Fruit fly (Drosophila melanogaster) whole organism, embryonic: ENCODE measurements around the gene GCS2beta.
A peak's percentile ranks its signal among the peaks of the same experiment; 100 is the strongest.

Experiments
- Adf1 ChIP-seq: fragments of 200-800 bp; sonication (Bioruptor generic); IDR thresholded peaks from 2 replicates; pipeline ENCODE4 v1.3.6; 2022; ENCODE audit warnings: missing biosample characterization, missing genetic modification characterization
- Awh ChIP-seq: fragments of 200-800 bp; sonication (Bioruptor generic); IDR thresholded peaks from 2 replicates; pipeline ENCODE4, ENCODE4 v1.3.6; 2022; ENCODE audit warnings: missing biosample characterization, missing genetic modification characterization
- BEAF-32 ChIP-seq: fragments of 200-800 bp; sonication (Bioruptor generic); optimal IDR thresholded peaks from 3 replicates; lab custom pipeline; 2017; ENCODE audit warnings: missing biosample characterization, missing genetic modification characterization, mild to moderate bottlenecking, moderate library complexity, missing genetic modification reagents
- Bdp1 ChIP-seq: fragments of 200-800 bp; sonication (Bioruptor generic); optimal IDR thresholded peaks from 3 replicates; lab custom pipeline; 2016; ENCODE audit warnings: missing biosample characterization, missing genetic modification characterization
- BtbVII ChIP-seq: fragments of 200-800 bp; sonication (Bioruptor generic); optimal IDR thresholded peaks from 3 replicates; lab custom pipeline; 2017; ENCODE audit warnings: missing biosample characterization, mild to moderate bottlenecking, missing genetic modification characterization
- CG10267 ChIP-seq: fragments of 200-800 bp; sonication (Bioruptor generic); optimal IDR thresholded peaks from 2 replicates; lab custom pipeline; 2018; ENCODE audit warnings: missing biosample characterization, mild to moderate bottlenecking, missing genetic modification characterization, moderate library complexity
- CG11093 ChIP-seq: fragments of 200-800 bp; sonication (Bioruptor generic); IDR thresholded peaks from 3 replicates; pipeline ENCODE4 v1.3.6; 2022; ENCODE audit warnings: missing biosample characterization, missing genetic modification characterization
- CG12744 ChIP-seq: fragments of 200-800 bp; sonication (Bioruptor generic); optimal IDR thresholded peaks from 2 replicates; lab custom pipeline; 2016; ENCODE audit warnings: missing biosample characterization, missing genetic modification characterization
- CG12942 ChIP-seq: fragments of 200-800 bp; sonication (Bioruptor generic); optimal IDR thresholded peaks from 3 replicates; lab custom pipeline; 2016; ENCODE audit warnings: missing biosample characterization, missing genetic modification characterization
- CG13123 ChIP-seq: fragments of 200-800 bp; sonication (Bioruptor generic); optimal IDR thresholded peaks from 2 replicates; lab custom pipeline; 2016; ENCODE audit warnings: missing biosample characterization, missing genetic modification characterization
- CG14441 ChIP-seq: fragments of 200-800 bp; sonication (Bioruptor generic); IDR thresholded peaks from 2 replicates; pipeline ENCODE4 v1.3.6; 2022; ENCODE audit warnings: missing biosample characterization, missing genetic modification characterization
- CG14667 ChIP-seq: fragments of 200-800 bp; sonication (Bioruptor generic); IDR thresholded peaks from 2 replicates; pipeline ENCODE4 v1.3.6; 2022; ENCODE audit warnings: missing biosample characterization, missing genetic modification characterization
- CG17359 ChIP-seq: fragments of 200-800 bp; sonication (Bioruptor generic); optimal IDR thresholded peaks from 3 replicates; lab custom pipeline; 2018; ENCODE audit warnings: missing biosample characterization, mild to moderate bottlenecking, missing genetic modification characterization, moderate library complexity
- CG2202 ChIP-seq: fragments of 200-800 bp; sonication (Bioruptor generic); optimal IDR thresholded peaks from 2 replicates; lab custom pipeline; 2018; ENCODE audit warnings: missing biosample characterization, mild to moderate bottlenecking, missing genetic modification characterization
- CG3995 ChIP-seq: fragments of 200-800 bp; sonication (Bioruptor generic); optimal IDR thresholded peaks from 3 replicates; lab custom pipeline; 2016; ENCODE audit warnings: missing biosample characterization, missing genetic modification characterization
- CG42726 ChIP-seq: fragments of 200-800 bp; sonication (Bioruptor generic); IDR thresholded peaks from 2 replicates; pipeline ENCODE4 v1.3.6; 2022; ENCODE audit warnings: missing biosample characterization, missing genetic modification characterization; ENCODE audit not compliant: partially characterized antibody
- CG6254 ChIP-seq: fragments of 200-800 bp; sonication (Bioruptor generic); optimal IDR thresholded peaks from 3 replicates; lab custom pipeline; 2017; ENCODE audit warnings: mild to moderate bottlenecking, missing biosample characterization, missing genetic modification reagents, missing genetic modification characterization
- CG6689 ChIP-seq: fragments of 200-800 bp; sonication (Bioruptor generic); IDR thresholded peaks from 2 replicates; pipeline ENCODE4 v1.3.6; 2022; ENCODE audit warnings: missing biosample characterization, missing genetic modification characterization
- CG8089 ChIP-seq: fragments of 200-800 bp; sonication (Bioruptor generic); optimal IDR thresholded peaks from 3 replicates; lab custom pipeline; 2016; ENCODE audit warnings: missing biosample characterization, missing genetic modification characterization
- CrebB ChIP-seq: fragments of 200-800 bp; sonication (Bioruptor generic); optimal IDR thresholded peaks from 3 replicates; lab custom pipeline; 2018; ENCODE audit warnings: missing biosample characterization, mild to moderate bottlenecking, missing genetic modification characterization
- D19A ChIP-seq: fragments of 200-800 bp; optimal IDR thresholded peaks from 3 replicates; lab custom pipeline; 2019; ENCODE audit warnings: missing biosample characterization, mild to moderate bottlenecking, missing genetic modification characterization, moderate library complexity
- Dbx ChIP-seq: fragments of 200-800 bp; sonication (Bioruptor generic); IDR thresholded peaks from 3 replicates; pipeline ENCODE4 v1.3.6; 2022; ENCODE audit warnings: missing biosample characterization, missing genetic modification characterization
- Dek ChIP-seq: fragments of 200-800 bp; sonication (Bioruptor generic); optimal IDR thresholded peaks from 3 replicates; lab custom pipeline; 2019; ENCODE audit warnings: missing biosample characterization, mild to moderate bottlenecking, missing genetic modification characterization, moderate library complexity
- Dip2 ChIP-seq: fragments of 200-800 bp; sonication (Bioruptor generic); IDR thresholded peaks from 2 replicates; pipeline ENCODE4 v1.3.6; 2022; ENCODE audit warnings: missing biosample characterization, missing genetic modification characterization
- Dref ChIP-seq: fragments of 200-800 bp; sonication (Bioruptor generic); IDR thresholded peaks from 2 replicates; pipeline ENCODE4 v1.3.6; 2022; ENCODE audit warnings: missing biosample characterization, missing genetic modification characterization
- Gug ChIP-seq: fragments of 200-800 bp; sonication (Bioruptor generic); IDR thresholded peaks from 4 replicates; pipeline ENCODE4 v1.3.6; 2022; ENCODE audit warnings: missing biosample characterization, missing genetic modification characterization
- Lpt ChIP-seq: fragments of >200 bp; optimal IDR thresholded peaks from 2 replicates; lab custom pipeline; 2018; ENCODE audit warnings: missing biosample characterization, missing genetic modification characterization
- MESR4 ChIP-seq: fragments of 200-800 bp; sonication (Bioruptor generic); optimal IDR thresholded peaks from 2 replicates; lab custom pipeline; 2018; ENCODE audit warnings: missing biosample characterization, mild to moderate bottlenecking, missing genetic modification characterization, moderate library complexity
- Neu2 ChIP-seq: fragments of 200-800 bp; sonication (Bioruptor generic); optimal IDR thresholded peaks from 3 replicates; lab custom pipeline; 2016; ENCODE audit warnings: missing biosample characterization, missing genetic modification characterization, borderline replicate concordance
- NfI ChIP-seq: fragments of 200-800 bp; sonication (Bioruptor generic); optimal IDR thresholded peaks from 3 replicates; lab custom pipeline; 2018; ENCODE audit warnings: missing biosample characterization, mild to moderate bottlenecking, missing genetic modification characterization, moderate library complexity
- TFAM ChIP-seq: fragments of 200-800 bp; sonication (Bioruptor generic); optimal IDR thresholded peaks from 2 replicates; lab custom pipeline; 2017; ENCODE audit warnings: missing biosample characterization, missing genetic modification characterization, inconsistent platforms
- Xrp1 ChIP-seq: fragments of 200-800 bp; sonication (Bioruptor generic); IDR thresholded peaks from 2 replicates; pipeline ENCODE4 v1.3.6; 2022; ENCODE audit warnings: missing biosample characterization, missing genetic modification characterization
- crc ChIP-seq: fragments of 200-800 bp; sonication (Bioruptor generic); optimal IDR thresholded peaks from 2 replicates; lab custom pipeline; 2016; ENCODE audit warnings: missing biosample characterization, missing genetic modification characterization
- fd3F ChIP-seq: fragments of 200-800 bp; sonication (Bioruptor generic); optimal IDR thresholded peaks from 2 replicates; lab custom pipeline; 2018; ENCODE audit warnings: missing biosample characterization, mild to moderate bottlenecking, missing genetic modification characterization, moderate library complexity
- gem ChIP-seq: fragments of 200-800 bp; sonication (Bioruptor generic); optimal IDR thresholded peaks from 2 replicates; lab custom pipeline; 2019; ENCODE audit warnings: missing biosample characterization, mild to moderate bottlenecking, missing genetic modification characterization, moderate library complexity
- gfzf ChIP-seq: fragments of 200-800 bp; sonication (Bioruptor generic); optimal IDR thresholded peaks from 2 replicates; lab custom pipeline; 2016; ENCODE audit warnings: missing biosample characterization, mild to moderate bottlenecking, missing genetic modification characterization, moderate library complexity
- insv ChIP-seq, 2 experiments: fragments of 200-800 bp; sonication (Bioruptor generic); optimal IDR thresholded peaks; 3 replicates each; lab custom pipeline; 2016 to 2018; ENCODE audit warnings: missing biosample characterization in 2 of 2, missing genetic modification characterization in 2 of 2
- jing ChIP-seq: fragments of 200-800 bp; sonication (Bioruptor generic); optimal IDR thresholded peaks from 2 replicates; lab custom pipeline; 2018; ENCODE audit warnings: missing biosample characterization, mild to moderate bottlenecking, missing genetic modification characterization
- lilli ChIP-seq: fragments of 200-800 bp; sonication (Bioruptor generic); optimal IDR thresholded peaks from 3 replicates; lab custom pipeline; 2016; ENCODE audit warnings: missing biosample characterization, missing genetic modification characterization
- nau ChIP-seq: fragments of 200-800 bp; sonication (Bioruptor generic); optimal IDR thresholded peaks from 3 replicates; lab custom pipeline; 2017; ENCODE audit warnings: missing biosample characterization, mild to moderate bottlenecking, missing genetic modification characterization, missing genetic modification reagents
- otp ChIP-seq: fragments of 200-800 bp; sonication (Bioruptor generic); IDR thresholded peaks from 3 replicates; pipeline ENCODE4, ENCODE4 v1.3.6; 2022; ENCODE audit warnings: missing biosample characterization, missing genetic modification characterization
- row ChIP-seq: fragments of 200-800 bp; sonication (Bioruptor generic); IDR thresholded peaks from 3 replicates; pipeline ENCODE4 v1.3.6; 2022; ENCODE audit warnings: missing biosample characterization, missing genetic modification characterization
- salm ChIP-seq: fragments of 200-800 bp; sonication (Bioruptor generic); optimal IDR thresholded peaks from 2 replicates; lab custom pipeline; 2018; ENCODE audit warnings: missing biosample characterization, mild to moderate bottlenecking, missing genetic modification characterization
- sisA ChIP-seq: fragments of 200-800 bp; sonication (Bioruptor generic); IDR thresholded peaks from 2 replicates; pipeline ENCODE4 v1.3.6; 2022; ENCODE audit warnings: missing biosample characterization, missing genetic modification characterization
- sob ChIP-seq: fragments of 200-800 bp; sonication (Bioruptor generic); IDR thresholded peaks from 2 replicates; pipeline ENCODE4 v1.3.6; 2022; ENCODE audit warnings: missing biosample characterization, missing genetic modification characterization
- tll ChIP-seq, 2 experiments: fragments of 200-800 bp in 1 of 2; fragments of >200 bp in 1 of 2; sonication (Bioruptor generic) in 1 of 2; optimal IDR thresholded peaks; 2 replicates each; lab custom pipeline; 2017 to 2019; ENCODE audit warnings: missing biosample characterization in 2 of 2, missing genetic modification characterization in 2 of 2, mild to moderate bottlenecking in 1 of 2, moderate library complexity in 1 of 2
- unpg ChIP-seq: fragments of 200-800 bp; sonication (Bioruptor generic); optimal IDR thresholded peaks from 3 replicates; lab custom pipeline; 2018; ENCODE audit warnings: missing biosample characterization, mild to moderate bottlenecking, missing genetic modification characterization, moderate library complexity
- wek ChIP-seq: fragments of 200-800 bp; sonication (Bioruptor generic); optimal IDR thresholded peaks from 3 replicates; lab custom pipeline; 2018; ENCODE audit warnings: missing biosample characterization, mild to moderate bottlenecking, missing genetic modification characterization, moderate library complexity
- zf30C ChIP-seq: fragments of 200-800 bp; sonication (Bioruptor generic); optimal IDR thresholded peaks from 3 replicates; lab custom pipeline; 2018; ENCODE audit warnings: missing biosample characterization, mild to moderate bottlenecking, missing genetic modification characterization

GCS2beta gene

DNA sequence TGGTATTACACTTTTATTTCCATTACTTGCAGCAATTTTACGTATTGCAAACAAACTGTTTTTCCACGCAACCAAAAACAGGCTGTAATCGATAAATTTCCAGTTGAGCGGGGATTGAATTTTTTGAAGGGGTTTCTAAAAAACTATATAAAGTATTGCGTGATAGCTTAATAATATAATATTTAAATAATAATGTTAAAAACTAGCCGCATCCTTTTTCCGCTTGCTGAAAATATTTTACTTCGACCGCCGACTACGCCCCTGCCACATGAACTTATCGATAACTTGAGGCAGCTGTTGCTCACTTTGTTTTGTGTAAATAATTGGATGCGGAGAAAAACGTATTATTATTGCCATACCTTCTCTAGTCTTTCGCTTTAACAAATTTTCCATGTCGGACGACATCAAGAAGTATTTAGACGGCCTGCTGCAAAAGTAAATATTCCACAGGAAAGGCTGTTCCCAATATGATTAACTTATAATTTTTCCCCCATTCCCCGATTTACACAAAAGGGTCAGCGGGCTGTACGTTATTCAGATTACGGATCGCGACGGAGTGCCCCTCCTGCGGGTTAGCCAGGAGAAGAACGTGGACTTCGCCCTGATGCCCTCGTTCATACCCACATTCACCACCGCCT lies 3.0 kb downstream of the GCS2beta start, which contains the start of the genes fws and Lamtor3 (continued):
- TF ChIP-seq Xrp1 (GFP tag; lab: Robert Waterston, UW): peak; percentile 99
- peak; percentile 74 for TF ChIP-seq CG12744 (GFP tag; lab: Kevin White, UChicago)
- peak; percentile 91 for TF ChIP-seq CG10267 (tag; lab: Kevin White, UChicago)
- TF ChIP-seq BEAF-32 (GFP tag; lab: Kevin White, UChicago): peak; percentile 51
- TF ChIP-seq MESR4 (GFP tag; lab: Kevin White, UChicago): peak; percentile 79
- TF ChIP-seq Gug (GFP tag; lab: Robert Waterston, UW): peak; percentile 99
- peak; percentile 95 for TF ChIP-seq CrebB (tag; lab: Kevin White, UChicago)
- TF ChIP-seq sob (GFP tag; lab: Robert Waterston, UW): peak; percentile 99
- peak; percentile 98 for TF ChIP-seq fd3F (GFP tag; lab: Kevin White, UChicago)
- peak; percentile 93 for TF ChIP-seq D19A (tag; lab: Kevin White, UChicago)
- peak; percentile 99 for TF ChIP-seq Awh (GFP tag; lab: Robert Waterston, UW)
- TF ChIP-seq CG13123 (GFP tag; lab: Kevin White, UChicago): peak; percentile 88
- TF ChIP-seq nau (GFP tag; lab: Kevin White, UChicago): peak; percentile 96
- peak; percentile 99 for TF ChIP-seq row (GFP tag; lab: Robert Waterston, UW)
- peak; percentile 98 for TF ChIP-seq otp (GFP tag; lab: Robert Waterston, UW)
- peak; percentile 99 for TF ChIP-seq CG11093 (GFP tag; lab: Robert Waterston, UW)
- TF ChIP-seq Lpt (GFP tag; lab: Kevin White, UChicago): no peak
- TF ChIP-seq salm (tag; lab: Kevin White, UChicago): peak; percentile 96
- peak; percentile 99 for TF ChIP-seq CG17359 (tag; lab: Kevin White, UChicago)
- peak; percentile 80 for TF ChIP-seq Dip2 (GFP tag; lab: Robert Waterston, UW)
- TF ChIP-seq Dref: peak; percentile 74
- peak; percentile 99 for TF ChIP-seq CG6689 (GFP tag; lab: Robert Waterston, UW)
- 0 out of 2 replicates have a peak, but pooled peaks have one; percentile 28 for TF ChIP-seq CG42726 (GFP tag; lab: Robert Waterston, UW)
- TF ChIP-seq NfI: peak; percentile 99
- TF ChIP-seq gfzf: no peak
- peak; percentile 99 for TF ChIP-seq unpg
- peak; percentile 100 for TF ChIP-seq CG14441 (GFP tag; lab: Robert Waterston, UW)
- peak; percentile 73 for TF ChIP-seq CG3995
- TF ChIP-seq CG6254 (GFP tag; lab: Kevin White, UChicago): peak; percentile 94
- TF ChIP-seq gem: peak; percentile 100
- peak in 1 of 2 experiments; percentile 38 for TF ChIP-seq tll (GFP tag; optimal IDR thresholded peaks at IDR 0.05; lab: Kevin White, UChicago)
- peak; percentile 98 for TF ChIP-seq sisA (GFP tag; lab: Robert Waterston, UW)
- peak; percentile 96 for TF ChIP-seq BtbVII
- peak; percentile 99 for TF ChIP-seq CG14667 (GFP tag; lab: Robert Waterston, UW)
- peak; percentile 70 for TF ChIP-seq TFAM (GFP tag; lab: Kevin White, UChicago)
- peak; percentile 31 for TF ChIP-seq crc (GFP tag; lab: Kevin White, UChicago)
- peak; percentile 98 for TF ChIP-seq Dek (tag; lab: Kevin White, UChicago)
- TF ChIP-seq wek (GFP tag; lab: Kevin White, UChicago): peak; percentile 69
- TF ChIP-seq insv (GFP tag; optimal IDR thresholded peaks at IDR 0.05; lab: Kevin White, UChicago): no peak
- TF ChIP-seq Adf1: peak; percentile 89
- peak; percentile 96 for TF ChIP-seq jing (GFP tag; lab: Kevin White, UChicago)
- TF ChIP-seq zf30C (GFP tag; lab: Kevin White, UChicago): no peak
- peak; percentile 68 for TF ChIP-seq CG8089 (GFP tag; lab: Kevin White, UChicago)
- peak; percentile 96 for TF ChIP-seq CG12942 (GFP tag; lab: Kevin White, UChicago)
- no peak for TF ChIP-seq Neu2 (GFP tag; lab: Kevin White, UChicago)
- TF ChIP-seq Dbx (GFP tag; lab: Robert Waterston, UW): peak; percentile 99
- TF ChIP-seq Bdp1 (GFP tag; lab: Kevin White, UChicago): peak; percentile 82
- TF ChIP-seq CG2202: peak; percentile 98
- TF ChIP-seq lilli: peak; percentile 97
